Fruit fly (Drosophila melanogaster): ENCODE results near the gene Syx17.
A peak's percentile ranks its signal among the peaks of the same experiment; 100 is the strongest.

The Syx17 gene

dm6 chr3L:4389104-4389503, 14.2 kb upstream of the Syx17 start:
- TF ChIP-seq sisA (GFP tag; IDR thresholded peaks at IDR 0.05) (0 out of 2 replicates have a peak, but pooled peaks have one; percentile 19), so (GFP tag; IDR thresholded peaks at IDR 0.05) (no peak), pfk (GFP tag; optimal IDR thresholded peaks at IDR 0.05) (no peak), salm (tag; optimal IDR thresholded peaks at IDR 0.05) (no peak), Jarid2 (GFP tag; optimal IDR thresholded peaks at IDR 0.05) (no peak), CG9876 (GFP tag; optimal IDR thresholded peaks at IDR 0.05) (no peak), Kr (GFP tag; optimal IDR thresholded peaks at IDR 0.05) (no peak), CG10147 (GFP tag; optimal IDR thresholded peaks at IDR 0.05) (no peak), Sox102F (GFP tag; optimal IDR thresholded peaks at IDR 0.05) (peak; percentile 34), CG2678 (tag; optimal IDR thresholded peaks at IDR 0.05) (no peak), dmrt99B (tag; optimal IDR thresholded peaks at IDR 0.05) (peak; percentile 33), CG9609 (GFP tag; optimal IDR thresholded peaks at IDR 0.05) (no peak), CG11085 (GFP tag; IDR thresholded peaks at IDR 0.05) (no peak), schlank (tag; optimal IDR thresholded peaks at IDR 0.05) (no peak), CG7839 (tag; optimal IDR thresholded peaks at IDR 0.05) (peak; percentile 1), esg (GFP tag; conservative IDR thresholded peaks at IDR 0.05) (0 out of 2 replicates have a peak, but pooled peaks have one; percentile 11), CG12071 (GFP tag; optimal IDR thresholded peaks at IDR 0.05) (no peak), sc (optimal IDR thresholded peaks at IDR 0.05) (no peak), sc (GFP tag; optimal IDR thresholded peaks at IDR 0.05) (no peak), sqz (GFP tag; optimal IDR thresholded peaks at IDR 0.05) (no peak), CG12299 (tag; optimal IDR thresholded peaks at IDR 0.05) (no peak), CG31365 (tag; optimal IDR thresholded peaks at IDR 0.05) (no peak), Hand (GFP tag; optimal IDR thresholded peaks at IDR 0.05) (no peak), H15 (GFP tag; IDR thresholded peaks at IDR 0.05) (no peak), Ptx1 (GFP tag; IDR thresholded peaks at IDR 0.05) (0 out of 2 replicates have a peak, but pooled peaks have one; percentile 29), CG13424 (tag; optimal IDR thresholded peaks at IDR 0.05) (no peak), psq (GFP tag; optimal IDR thresholded peaks at IDR 0.05) (no peak), CHES-1-like (GFP tag; optimal IDR thresholded peaks at IDR 0.05) (no peak), CG17186 (GFP tag; optimal IDR thresholded peaks at IDR 0.05) (no peak), Ravus (GFP tag; IDR thresholded peaks at IDR 0.05) (no peak), Adf1 (GFP tag; IDR thresholded peaks at IDR 0.05) (no peak), CG11504 (tag; optimal IDR thresholded peaks at IDR 0.05) (peak; percentile 46), Xbp1 (GFP tag; optimal IDR thresholded peaks at IDR 0.05) (no peak), kah (GFP tag; optimal IDR thresholded peaks at IDR 0.05) (no peak), CG1024 (GFP tag; IDR thresholded peaks at IDR 0.05) (no peak), Doc2 (GFP tag; IDR thresholded peaks at IDR 0.05) (no peak), chinmo (GFP tag; IDR thresholded peaks at IDR 0.05; ENCODE audit: partially characterized antibody) (no peak), D19A (tag; optimal IDR thresholded peaks at IDR 0.05) (no peak), CG11247 (GFP tag; IDR thresholded peaks at IDR 0.05) (no peak), cad (GFP tag; optimal IDR thresholded peaks at IDR 0.05) (no peak), CG12744 (GFP tag; optimal IDR thresholded peaks at IDR 0.05) (no peak), otp (GFP tag; IDR thresholded peaks at IDR 0.05) (no peak), vnd (GFP tag; IDR thresholded peaks at IDR 0.05; ENCODE audit: partially characterized antibody) (no peak), chm (GFP tag; IDR thresholded peaks at IDR 0.05) (no peak), CG12104 (GFP tag; optimal IDR thresholded peaks at IDR 0.05) (no peak), CG34376 (GFP tag; optimal IDR thresholded peaks at IDR 0.05) (no peak), tna (GFP tag; IDR thresholded peaks at IDR 0.05; ENCODE audit: partially characterized antibody) (no peak), shn (GFP tag; optimal IDR thresholded peaks at IDR 0.05) (no peak), wor (GFP tag; IDR thresholded peaks at IDR 0.05) (no peak), Fer2 (tag; optimal IDR thresholded peaks at IDR 0.05) (no peak), da (GFP tag; optimal IDR thresholded peaks at IDR 0.05) (no peak), Med (GFP tag) (peak; percentile 10)
